Worm (Caenorhabditis elegans): Measurements from ENCODE around the gene sor-1.
A peak's percentile ranks its signal among the peaks of the same experiment; 100 is the strongest.

The sor-1 gene

DNA sequence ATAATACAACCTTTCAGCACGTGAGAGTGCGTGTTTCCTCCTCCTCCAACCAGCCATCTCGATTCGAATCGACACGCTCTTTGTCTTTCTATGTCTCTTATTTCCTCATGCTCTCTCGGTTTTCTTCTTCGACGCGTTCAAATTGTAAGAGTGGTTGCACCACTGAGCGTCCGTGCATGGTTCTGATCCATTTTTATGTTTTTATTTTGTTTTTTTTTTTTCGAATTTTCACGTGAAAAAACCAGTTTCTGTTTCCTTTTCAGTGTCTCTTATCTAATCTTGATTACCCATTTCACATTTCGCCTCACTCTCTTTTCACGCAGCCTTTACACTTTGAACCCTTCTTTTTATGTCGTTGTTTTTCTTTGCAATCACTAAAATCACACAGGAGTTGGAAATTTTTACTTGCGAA, 47.1 kb upstream of the sor-1 start:
- no peak for TF ChIP-seq lim-6 (tag; optimal IDR thresholded peaks at IDR 0.05)
- TF ChIP-seq elt-2 (tag; optimal IDR thresholded peaks at IDR 0.05), result no peak
- TF ChIP-seq ceh-6 (GFP tag; optimal IDR thresholded peaks at IDR 0.05), result no peak
- TF ChIP-seq nfya-1 (tag; optimal IDR thresholded peaks at IDR 0.05), result peak; percentile 57
- TF ChIP-seq ceh-31 (tag; optimal IDR thresholded peaks at IDR 0.05), result peak; percentile 1
- no peak for TF ChIP-seq unc-42 (tag; optimal IDR thresholded peaks at IDR 0.05)
- TF ChIP-seq C38D4.7 (GFP tag; optimal IDR thresholded peaks at IDR 0.05), result no peak
- TF ChIP-seq hlh-30 (tag; optimal IDR thresholded peaks at IDR 0.05; ENCODE audit: insufficient read depth), result peak; percentile 20
- TF ChIP-seq ceh-30 (tag; optimal IDR thresholded peaks at IDR 0.05), result no peak
- no peak for TF ChIP-seq gmeb-2 (tag; optimal IDR thresholded peaks at IDR 0.05)
- TF ChIP-seq odd-2 (tag; optimal IDR thresholded peaks at IDR 0.05), result no peak
- TF ChIP-seq sox-2 (GFP tag; IDR thresholded peaks at IDR 0.05), result no peak
- TF ChIP-seq ceh-19 (GFP tag; optimal IDR thresholded peaks at IDR 0.05), result no peak
- TF ChIP-seq pax-1 (tag; optimal IDR thresholded peaks at IDR 0.05), result no peak

DNA sequence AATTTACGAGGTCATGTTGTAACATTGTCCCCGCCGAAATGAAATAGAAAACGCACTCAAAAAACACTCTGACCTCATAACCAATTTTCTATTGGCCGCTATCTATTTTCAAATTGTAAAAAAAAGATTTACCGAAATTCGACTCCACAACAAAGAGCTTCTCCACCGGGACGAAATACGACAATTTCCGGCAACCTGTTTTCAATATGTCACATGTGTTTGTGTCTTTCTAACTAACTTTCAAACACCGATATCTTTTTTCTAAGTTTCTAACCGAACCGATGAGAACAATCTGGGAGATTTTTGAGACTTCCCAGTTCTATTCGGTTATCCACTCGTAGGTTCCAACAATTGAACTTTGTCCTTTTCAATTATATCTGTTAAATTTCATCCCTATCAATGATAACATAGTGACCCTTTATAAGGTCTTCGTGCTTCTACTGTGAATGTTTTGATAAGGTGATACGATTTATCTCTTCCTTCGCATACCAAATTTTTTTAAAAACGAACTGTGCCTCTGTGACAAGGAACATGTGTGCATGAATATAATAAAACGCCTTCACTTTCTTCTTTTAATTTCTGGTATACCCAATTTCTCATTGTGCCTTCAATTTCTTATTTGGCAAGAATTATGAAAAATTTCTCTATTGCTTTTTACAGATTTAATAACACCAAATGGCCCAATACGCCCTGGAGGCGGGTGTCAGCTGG, 46.2 kb upstream of the sor-1 start, which contains the start of gene lmbr-1:
lmbr-1 (plus strand) TSS at position 661 of the 711 bp plus-strand sequence.
- no peak for TF ChIP-seq che-1 (tag; optimal IDR thresholded peaks at IDR 0.05)
- TF ChIP-seq pax-1 (tag; optimal IDR thresholded peaks at IDR 0.05), result no peak
- TF ChIP-seq ceh-18 (tag; optimal IDR thresholded peaks at IDR 0.05), result no peak
- TF ChIP-seq gmeb-2 (tag; optimal IDR thresholded peaks at IDR 0.05), result no peak
- no peak for TF ChIP-seq ceh-22 (tag; optimal IDR thresholded peaks at IDR 0.05)
- TF ChIP-seq lim-6 (tag; optimal IDR thresholded peaks at IDR 0.05), result no peak
- TF ChIP-seq hlh-13 (GFP tag; optimal IDR thresholded peaks at IDR 0.05), result no peak
- no peak for TF ChIP-seq ceh-31 (tag; optimal IDR thresholded peaks at IDR 0.05)
- TF ChIP-seq ceh-6 (GFP tag; optimal IDR thresholded peaks at IDR 0.05), result no peak
- TF ChIP-seq ref-2 (tag; optimal IDR thresholded peaks at IDR 0.05), result no peak
- no peak for TF ChIP-seq fkh-10 (GFP tag; optimal IDR thresholded peaks at IDR 0.05)
- no peak for TF ChIP-seq ceh-9 (tag; optimal IDR thresholded peaks at IDR 0.05)
- TF ChIP-seq ceh-19 (GFP tag; optimal IDR thresholded peaks at IDR 0.05), result no peak

DNA sequence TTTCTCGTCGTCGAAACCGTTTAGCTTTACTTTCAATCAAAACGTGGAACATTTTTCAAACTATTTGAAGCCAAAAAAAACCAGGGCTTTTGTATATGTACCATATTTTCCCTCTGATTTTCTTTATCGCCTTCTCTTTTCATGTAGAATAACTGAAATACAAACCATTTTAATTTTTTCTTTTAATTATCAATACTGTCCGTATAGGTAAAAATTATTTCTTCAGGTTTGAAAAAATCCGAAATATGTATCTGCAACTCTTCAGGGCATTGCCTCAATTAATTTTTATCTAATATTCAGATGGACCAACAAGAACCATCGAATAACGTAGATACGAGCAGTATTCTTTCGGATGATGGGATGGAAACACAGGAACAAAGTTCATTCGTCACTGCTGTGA, 43.0 kb upstream of the sor-1 start, which contains the start of gene met-2:
met-2 (plus strand) TSS at position 301 of the 400 bp plus-strand sequence.
- TF ChIP-seq madf-2 (tag; optimal IDR thresholded peaks at IDR 0.05), result no peak
- no peak for TF ChIP-seq elt-2 (tag; optimal IDR thresholded peaks at IDR 0.05)
- TF ChIP-seq T23F11.4 (GFP tag; optimal IDR thresholded peaks at IDR 0.05), result no peak

DNA sequence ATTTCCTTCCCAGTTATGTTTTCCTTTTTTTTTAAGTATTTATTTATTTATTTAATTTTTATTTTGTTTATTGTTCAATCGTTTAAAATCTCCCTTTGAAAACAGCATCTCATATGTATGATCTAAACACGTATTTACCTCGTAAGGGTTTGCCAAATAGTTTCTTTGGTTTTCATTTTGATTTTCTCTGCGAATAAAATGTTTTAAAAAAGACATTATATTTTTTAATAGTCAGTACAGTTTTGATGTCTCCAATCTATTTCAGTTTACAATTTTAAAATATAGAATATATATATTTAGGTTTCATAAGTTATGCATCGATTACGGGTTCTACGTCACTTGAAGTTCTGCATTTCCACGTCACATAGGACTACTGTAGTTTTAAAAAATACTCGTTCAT, 37.3 kb upstream of the sor-1 start, which contains the start of gene R05D3.12:
R05D3.12 (plus strand) TSS at position 301 of the 400 bp plus-strand sequence.
- TF ChIP-seq npax-4 (tag; optimal IDR thresholded peaks at IDR 0.05) (no peak), ceh-22 (tag; optimal IDR thresholded peaks at IDR 0.05) (no peak), ceh-30 (tag; optimal IDR thresholded peaks at IDR 0.05) (no peak), pqm-1 (tag; optimal IDR thresholded peaks at IDR 0.05) (no peak), hlh-15 (tag; optimal IDR thresholded peaks at IDR 0.05) (no peak), zip-5 (tag; optimal IDR thresholded peaks at IDR 0.05) (no peak)

DNA sequence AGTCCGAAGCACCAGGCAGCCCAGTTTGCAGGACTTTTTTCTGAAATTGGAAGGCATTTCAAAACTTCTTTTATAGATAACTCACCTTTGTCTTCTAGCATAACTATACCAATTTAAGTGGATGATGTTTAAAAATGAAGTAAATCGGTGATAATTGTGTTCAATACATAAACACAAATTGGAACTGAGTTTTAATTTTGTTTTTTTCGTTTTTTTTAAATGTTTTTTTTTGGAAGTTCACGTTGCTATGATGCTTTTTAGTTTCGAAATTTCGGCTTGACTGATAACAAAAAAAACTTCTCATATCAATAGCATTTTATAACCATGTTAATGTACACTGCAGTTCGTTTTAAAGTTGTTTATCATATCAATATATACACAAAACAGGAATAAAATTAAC, 28.4 kb upstream of the sor-1 start, which contains the start of gene ZK353.4:
ZK353.4 (minus strand) TSS at position 101 of the 400 bp plus-strand sequence.
- TF ChIP-seq syd-9 (tag; optimal IDR thresholded peaks at IDR 0.05) (no peak), K02D7.2 (tag; optimal IDR thresholded peaks at IDR 0.05) (no peak), ceh-14 (tag; optimal IDR thresholded peaks at IDR 0.05) (no peak), ama-1 (optimal IDR thresholded peaks at IDR 0.05) (no peak), ceh-22 (tag; optimal IDR thresholded peaks at IDR 0.05) (no peak), ztf-16 (tag; optimal IDR thresholded peaks at IDR 0.05) (no peak), pat-9 (tag; optimal IDR thresholded peaks at IDR 0.05) (no peak), unc-42 (tag; optimal IDR thresholded peaks at IDR 0.05) (no peak), pha-4 (tag; optimal IDR thresholded peaks at IDR 0.05) (no peak), rnt-1 (tag; optimal IDR thresholded peaks at IDR 0.05) (no peak), lim-6 (tag; optimal IDR thresholded peaks at IDR 0.05) (no peak), dve-1 (tag; optimal IDR thresholded peaks at IDR 0.05) (no peak), ceh-34 (tag; optimal IDR thresholded peaks at IDR 0.05) (no peak), hlh-15 (tag; optimal IDR thresholded peaks at IDR 0.05) (no peak)

Measured in whole organism, late embryonic.